Worm (Caenorhabditis elegans): ENCODE results near the gene str-33.

Gene str-33

ce11 chrV:2718688-2719185 lies 9.6 kb upstream of the str-33 start, which contains the start of gene srt-29:
srt-29 (minus strand) TSS chrV:2719135.
- TF ChIP-seq ztf-28 (GFP tag; IDR thresholded peaks at IDR 0.05) (0 out of 2 replicates have a peak, but pooled peaks have one; percentile 13), hmg-20 (GFP tag; IDR thresholded peaks at IDR 0.05) (no peak), F52B5.7 (tag; optimal IDR thresholded peaks at IDR 0.05) (no peak), ZK185.1 (tag; optimal IDR thresholded peaks at IDR 0.05; ENCODE audit: poor library complexity, severe bottlenecking) (no peak), sdz-38 (tag; optimal IDR thresholded peaks at IDR 0.05) (no peak), T07F8.4 (tag; optimal IDR thresholded peaks at IDR 0.05) (no peak), let-526 (GFP tag; IDR thresholded peaks at IDR 0.05) (no peak), hlh-12 (tag; optimal IDR thresholded peaks at IDR 0.05) (no peak), ztf-18 (tag; optimal IDR thresholded peaks at IDR 0.05) (no peak), ztf-25 (GFP tag; IDR thresholded peaks at IDR 0.05) (no peak), attf-6 (GFP tag; IDR thresholded peaks at IDR 0.05) (no peak), Y56A3A.18 (GFP tag; IDR thresholded peaks at IDR 0.05) (no peak), repo-1 (tag; optimal IDR thresholded peaks at IDR 0.05) (no peak), snpc-4 (GFP tag; optimal IDR thresholded peaks at IDR 0.05) (no peak), snpc-4 (tag; optimal IDR thresholded peaks at IDR 0.05) (peak in 1 of 4 experiments; percentile 51), cebp-1 (GFP tag; IDR thresholded peaks at IDR 0.05) (no peak), cebp-1 (tag; optimal IDR thresholded peaks at IDR 0.05) (no peak), zfh-2 (GFP tag; conservative IDR thresholded peaks at IDR 0.05) (peak; percentile 88), attf-5 (GFP tag; optimal IDR thresholded peaks at IDR 0.05) (no peak), egrh-3 (GFP tag; IDR thresholded peaks at IDR 0.05) (peak; percentile 72; the same call in 1 of the 2 replicates), nhr-80 (tag; optimal IDR thresholded peaks at IDR 0.05) (no peak), ceh-79 (tag; optimal IDR thresholded peaks at IDR 0.05) (no peak), pbrm-1 (GFP tag; IDR thresholded peaks at IDR 0.05) (no peak), ceh-40 (GFP tag; IDR thresholded peaks at IDR 0.05) (no peak), somi-1 (GFP tag; optimal IDR thresholded peaks at IDR 0.05) (no peak), C06A6.2 (GFP tag; conservative IDR thresholded peaks at IDR 0.05) (no peak), Y79H2A.3 (GFP tag; conservative IDR thresholded peaks at IDR 0.05) (no peak)

- no peak for TF ChIP-seq xnd-1 (tag; optimal IDR thresholded peaks at IDR 0.05)
- TF ChIP-seq B0019.2 (GFP tag; conservative IDR thresholded peaks at IDR 0.05): no peak
These were observed 7.6 kb upstream of the str-33 start, which contains the start of gene srt-27 for ce11 chrV:2720763-2721162. srt-27 (minus strand) TSS chrV:2720863.

ce11 chrV:2722555-2722954 lies 5.8 kb upstream of the str-33 start, which contains the start of gene srg-60:
srg-60 (minus strand) TSS chrV:2722655.
- TF ChIP-seq nhr-90 (tag; optimal IDR thresholded peaks at IDR 0.05) (no peak), rcor-1 (GFP tag; IDR thresholded peaks at IDR 0.05) (no peak), egl-44 (GFP tag; IDR thresholded peaks at IDR 0.05) (no peak), hlh-12 (tag; optimal IDR thresholded peaks at IDR 0.05) (no peak), die-1 (tag; optimal IDR thresholded peaks at IDR 0.05) (no peak), Y79H2A.3 (GFP tag; conservative IDR thresholded peaks at IDR 0.05) (no peak), nhr-179 (tag; optimal IDR thresholded peaks at IDR 0.05) (no peak)

ce11 chrV:2725225-2725624 lies 3.1 kb upstream of the str-33 start, which contains the start of gene srg-59:
srg-59 (minus strand) TSS chrV:2725325.
- TF ChIP-seq tbx-9 (tag; optimal IDR thresholded peaks at IDR 0.05; ENCODE audit: borderline replicate concordance) (no peak), Y67H2A.10 (GFP tag; conservative IDR thresholded peaks at IDR 0.05) (no peak), ccch-3 (GFP tag; optimal IDR thresholded peaks at IDR 0.05) (no peak), hmg-20 (GFP tag; IDR thresholded peaks at IDR 0.05) (no peak)
